Fruit fly (Drosophila melanogaster) whole organism, pupa: ENCODE results near the gene zfh1.

Source experiments
- CG10348 ChIP-seq: fragments of 200-800 bp; sonication (Bioruptor generic); IDR thresholded peaks from 2 replicates; pipeline ENCODE4 v1.3.6; 2022; ENCODE audit warnings: missing biosample characterization, missing genetic modification characterization
- CG12605 ChIP-seq: fragments of 200-800 bp; sonication (Bioruptor generic); IDR thresholded peaks from 2 replicates; pipeline ENCODE4 v1.3.6; 2022; ENCODE audit warnings: missing biosample characterization, missing genetic modification characterization
- CG13204 ChIP-seq: fragments of 200-800 bp; sonication (Bioruptor generic); optimal IDR thresholded peaks from 2 replicates; lab custom pipeline; 2018; ENCODE audit warnings: missing biosample characterization, mild to moderate bottlenecking, missing genetic modification characterization, moderate library complexity
- CG14655 ChIP-seq: fragments of 200-800 bp; sonication (Bioruptor generic); optimal IDR thresholded peaks from 3 replicates; lab custom pipeline; 2017; ENCODE audit warnings: mild to moderate bottlenecking, missing biosample characterization, missing genetic modification reagents, missing genetic modification characterization
- CG15710 ChIP-seq: fragments of 200-800 bp; sonication (Bioruptor generic); optimal IDR thresholded peaks from 2 replicates; lab custom pipeline; 2018; ENCODE audit warnings: missing biosample characterization, mild to moderate bottlenecking, missing genetic modification characterization, moderate library complexity
- CG17806 ChIP-seq: fragments of 200-800 bp; sonication (Bioruptor generic); optimal IDR thresholded peaks from 2 replicates; lab custom pipeline; 2018; ENCODE audit warnings: missing biosample characterization, mild to moderate bottlenecking, missing genetic modification characterization, moderate library complexity
- CG32121 ChIP-seq: fragments of 200-800 bp; sonication (Bioruptor generic); IDR thresholded peaks from 2 replicates; pipeline ENCODE4 v1.3.6; 2022; ENCODE audit warnings: missing biosample characterization, missing genetic modification characterization
- CG34367 ChIP-seq: fragments of 200-800 bp; sonication (Bioruptor generic); optimal IDR thresholded peaks from 2 replicates; lab custom pipeline; 2018; ENCODE audit warnings: missing biosample characterization, mild to moderate bottlenecking, missing genetic modification characterization
- CG4496 ChIP-seq: fragments of 200-800 bp; sonication (Bioruptor generic); IDR thresholded peaks from 3 replicates; pipeline ENCODE4 v1.3.6; 2022; ENCODE audit warnings: missing biosample characterization, missing genetic modification characterization
- CG8159 ChIP-seq: fragments of 200-800 bp; sonication (Bioruptor generic); optimal IDR thresholded peaks from 3 replicates; lab custom pipeline; 2018; ENCODE audit warnings: missing biosample characterization, mild to moderate bottlenecking, missing genetic modification characterization, moderate library complexity
- CG8301 ChIP-seq: fragments of 200-800 bp; sonication (Bioruptor generic); optimal IDR thresholded peaks from 2 replicates; lab custom pipeline; 2018; ENCODE audit warnings: missing biosample characterization, mild to moderate bottlenecking, missing genetic modification characterization
- CG9948 ChIP-seq: fragments of 200-800 bp; sonication (Bioruptor generic); optimal IDR thresholded peaks from 2 replicates; lab custom pipeline; 2018; ENCODE audit warnings: missing biosample characterization, mild to moderate bottlenecking, missing genetic modification characterization, moderate library complexity
- D1 ChIP-seq: fragments of 200-800 bp; sonication (Bioruptor generic); optimal IDR thresholded peaks from 2 replicates; lab custom pipeline; 2018; ENCODE audit warnings: missing biosample characterization, mild to moderate bottlenecking, missing genetic modification characterization, moderate library complexity
- EcR ChIP-seq: fragments of 200-800 bp; sonication (Bioruptor generic); optimal IDR thresholded peaks from 3 replicates; lab custom pipeline; 2019; ENCODE audit warnings: missing biosample characterization, missing genetic modification characterization, mild to moderate bottlenecking, moderate library complexity, missing genetic modification reagents
- Ets98B ChIP-seq: fragments of 200-800 bp; sonication (Bioruptor generic); IDR thresholded peaks from 2 replicates; pipeline ENCODE4 v1.3.6; 2022; ENCODE audit warnings: missing biosample characterization, missing genetic modification characterization
- Pif1A ChIP-seq: fragments of 200-800 bp; sonication (Bioruptor generic); optimal IDR thresholded peaks from 3 replicates; lab custom pipeline; 2016; ENCODE audit warnings: missing biosample characterization, missing genetic modification characterization
- Pif1B ChIP-seq: fragments of 200-800 bp; sonication (Bioruptor generic); optimal IDR thresholded peaks from 3 replicates; lab custom pipeline; 2016; ENCODE audit warnings: missing biosample characterization, missing genetic modification characterization
- Snoo ChIP-seq: fragments of 200-800 bp; sonication (Bioruptor generic); optimal IDR thresholded peaks from 3 replicates; lab custom pipeline; 2017; ENCODE audit warnings: missing biosample characterization, mild to moderate bottlenecking, missing genetic modification characterization, inconsistent platforms
- fd96Ca ChIP-seq: fragments of 200-800 bp; sonication (Bioruptor generic); IDR thresholded peaks from 3 replicates; pipeline ENCODE4 v1.3.6; 2022; ENCODE audit warnings: missing biosample characterization, missing genetic modification characterization
- gl ChIP-seq: fragments of 200-800 bp; sonication (Bioruptor generic); optimal IDR thresholded peaks from 2 replicates; lab custom pipeline; 2018; ENCODE audit warnings: missing biosample characterization, mild to moderate bottlenecking, missing genetic modification characterization
- rn ChIP-seq: fragments of 200-800 bp; sonication (Bioruptor generic); IDR thresholded peaks from 2 replicates; pipeline ENCODE4 v1.3.6; 2022; ENCODE audit warnings: missing biosample characterization, missing genetic modification characterization

The zfh1 gene

DNA sequence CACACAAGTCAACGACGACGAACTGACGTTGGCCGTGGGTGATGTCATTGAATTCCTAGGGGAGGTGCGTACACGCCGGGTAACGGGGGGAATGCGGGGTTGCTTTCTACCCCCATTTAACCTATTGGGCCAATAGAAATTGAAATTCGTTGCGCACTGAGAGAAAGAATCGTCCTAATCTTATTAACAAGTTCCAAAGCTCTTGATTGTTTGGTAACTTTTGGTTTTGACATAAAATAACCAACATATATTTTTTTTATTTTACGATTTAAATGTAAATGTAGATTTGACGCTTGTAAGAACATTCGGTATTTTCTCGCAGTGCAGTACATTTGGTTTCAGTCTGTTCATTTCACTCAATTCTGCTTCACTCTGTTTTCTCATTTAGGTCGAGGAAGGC lies 51.5 kb downstream of the zfh1 start:
- TF ChIP-seq CG15710 (tag; lab: Kevin White, UChicago), result peak; percentile 35
- peak; percentile 42 for TF ChIP-seq CG17806 (tag; lab: Kevin White, UChicago)
- TF ChIP-seq D1 (tag; lab: Kevin White, UChicago), result no peak
- peak; percentile 4 for TF ChIP-seq CG9948 (tag; lab: Kevin White, UChicago)
- TF ChIP-seq CG34367 (tag; lab: Kevin White, UChicago), result no peak
- no peak for TF ChIP-seq Ets98B (GFP tag; lab: Robert Waterston, UW)
- TF ChIP-seq CG13204, result no peak
- no peak for TF ChIP-seq CG4496 (GFP tag; lab: Robert Waterston, UW)
- peak; percentile 45 for TF ChIP-seq Pif1A (GFP tag; lab: Kevin White, UChicago)
- no peak for TF ChIP-seq CG10348
- TF ChIP-seq CG14655 (GFP tag; lab: Kevin White, UChicago), result peak; percentile 19
- peak; percentile 30 for TF ChIP-seq Snoo (tag; lab: Kevin White, UChicago)
- peak; percentile 41 for TF ChIP-seq CG8159 (tag; lab: Kevin White, UChicago)
- no peak for TF ChIP-seq rn (GFP tag; lab: Robert Waterston, UW)
- TF ChIP-seq CG12605 (GFP tag; lab: Robert Waterston, UW), result 0 out of 2 replicates have a peak, but pooled peaks have one; percentile 17
- TF ChIP-seq CG32121 (GFP tag; lab: Robert Waterston, UW), result no peak
- peak; percentile 31 for TF ChIP-seq CG8301

DNA sequence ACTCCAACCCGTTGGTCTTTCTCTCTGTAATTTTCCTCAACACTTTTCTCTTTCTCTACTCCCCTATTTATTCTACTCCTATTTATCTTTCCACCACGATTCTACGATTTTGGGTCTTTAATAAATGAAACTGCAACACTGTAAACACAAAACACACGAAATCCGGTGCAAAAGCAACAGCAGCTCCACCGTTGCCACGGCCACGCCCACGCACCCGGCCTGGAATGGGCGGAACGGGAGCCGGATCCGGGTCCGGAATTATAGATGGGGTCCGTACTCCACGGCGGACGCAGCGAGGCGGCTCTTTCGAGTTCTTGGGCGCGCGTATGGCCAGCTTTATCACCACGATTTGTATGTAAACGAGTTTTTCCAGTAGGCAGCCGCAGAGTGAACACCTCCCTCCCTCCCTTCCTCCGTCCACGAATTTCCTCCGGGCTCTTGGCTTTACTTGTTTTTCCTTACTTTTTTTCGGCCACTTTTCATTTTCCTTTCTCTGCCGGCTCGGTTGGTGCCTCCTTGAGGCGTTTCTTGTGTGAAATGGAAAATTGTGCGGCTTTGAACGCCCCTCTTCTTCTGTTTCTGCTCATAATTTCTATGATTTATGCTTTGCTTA lies 55.1 kb downstream of the zfh1 start:
- TF ChIP-seq Pif1B (GFP tag; lab: Kevin White, UChicago) (no peak), fd96Ca (GFP tag; lab: Robert Waterston, UW) (0 out of 3 replicates have a peak, but pooled peaks have one; percentile 38), CG4496 (GFP tag; lab: Robert Waterston, UW) (peak; percentile 53)

DNA sequence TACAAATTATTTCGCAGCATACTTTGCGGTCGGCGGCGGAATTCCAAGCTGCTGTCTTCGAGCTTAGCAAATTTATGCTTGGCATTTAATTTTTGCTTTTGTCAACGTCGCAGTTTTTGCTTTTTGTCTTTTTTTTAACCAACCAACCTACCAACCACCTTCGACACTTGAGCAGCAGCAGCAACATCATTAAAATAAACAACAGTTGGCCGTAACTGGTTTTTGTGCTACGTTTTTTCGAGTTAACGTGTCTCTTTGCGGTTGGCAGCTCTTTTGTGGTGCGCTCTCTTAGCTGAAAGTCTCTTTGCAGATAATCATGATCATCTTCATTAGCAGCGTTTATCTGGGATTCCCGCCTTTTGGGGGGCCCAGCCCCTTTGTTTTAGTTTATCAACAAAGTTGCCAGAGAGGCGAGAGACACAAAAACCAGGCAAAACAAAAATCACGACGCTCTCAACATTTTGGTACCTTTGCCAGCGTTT lies 56.3 kb downstream of the zfh1 start:
- peak; percentile 41 for TF ChIP-seq CG17806 (tag; lab: Kevin White, UChicago)
- no peak for TF ChIP-seq CG4496 (GFP tag; lab: Robert Waterston, UW)
- no peak for TF ChIP-seq D1 (tag; lab: Kevin White, UChicago)
- TF ChIP-seq gl (tag; lab: Kevin White, UChicago), result peak; percentile 78
- peak; percentile 32 for TF ChIP-seq Pif1B (GFP tag; lab: Kevin White, UChicago)
- TF ChIP-seq CG14655 (GFP tag; lab: Kevin White, UChicago), result no peak
- TF ChIP-seq CG15710 (tag; lab: Kevin White, UChicago), result peak; percentile 11
- peak; percentile 72 for TF ChIP-seq EcR (GFP tag; lab: Kevin White, UChicago)
- peak; percentile 74 for TF ChIP-seq CG13204
- no peak for TF ChIP-seq rn (GFP tag; lab: Robert Waterston, UW)
- TF ChIP-seq CG9948 (tag; lab: Kevin White, UChicago), result no peak
- TF ChIP-seq fd96Ca (GFP tag; lab: Robert Waterston, UW), result no peak
- no peak for TF ChIP-seq CG32121 (GFP tag; lab: Robert Waterston, UW)
- no peak for TF ChIP-seq CG8301
- TF ChIP-seq Snoo (tag; lab: Kevin White, UChicago), result no peak
- TF ChIP-seq Pif1A (GFP tag; lab: Kevin White, UChicago), result peak; percentile 60
- peak; percentile 18 for TF ChIP-seq CG8159 (tag; lab: Kevin White, UChicago)
- peak; percentile 57 for TF ChIP-seq CG34367 (tag; lab: Kevin White, UChicago)
- TF ChIP-seq CG10348, result no peak
- TF ChIP-seq CG12605 (GFP tag; lab: Robert Waterston, UW), result peak; percentile 52
- peak; percentile 15; the same call in 1 of the 2 replicates for TF ChIP-seq Ets98B (GFP tag; lab: Robert Waterston, UW)

DNA sequence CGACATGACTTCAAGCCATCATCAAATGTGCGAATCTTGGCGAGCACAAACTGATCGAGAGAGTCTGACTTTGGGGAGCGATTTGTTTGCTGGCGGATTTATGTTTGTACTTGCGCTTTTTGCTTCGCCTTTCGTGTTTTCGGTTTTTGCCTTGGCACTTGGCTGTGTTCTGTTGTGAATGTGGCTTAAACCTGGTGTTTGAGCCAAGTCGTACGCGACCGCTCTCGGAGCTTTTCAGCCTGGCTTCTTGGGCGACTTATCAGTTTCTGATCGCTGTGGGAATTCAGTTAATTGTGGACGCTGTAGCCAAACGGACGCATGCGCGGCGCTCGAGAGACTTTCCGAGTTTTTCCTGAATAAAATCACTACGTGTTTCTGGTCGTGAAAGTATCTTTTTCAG lies 61.8 kb downstream of the zfh1 start, which contains the start of gene CG15544:
CG15544 (plus strand) TSS at position 276 of the 400 bp plus-strand sequence.
- TF ChIP-seq CG13204 (no peak), CG14655 (GFP tag; lab: Kevin White, UChicago) (no peak), Ets98B (GFP tag; lab: Robert Waterston, UW) (peak; percentile 19; the same call in 1 of the 2 replicates), Pif1A (GFP tag; lab: Kevin White, UChicago) (no peak), CG8301 (no peak), Snoo (tag; lab: Kevin White, UChicago) (no peak), CG4496 (GFP tag; lab: Robert Waterston, UW) (peak; percentile 62; the same call in 2 of the 3 replicates)

DNA sequence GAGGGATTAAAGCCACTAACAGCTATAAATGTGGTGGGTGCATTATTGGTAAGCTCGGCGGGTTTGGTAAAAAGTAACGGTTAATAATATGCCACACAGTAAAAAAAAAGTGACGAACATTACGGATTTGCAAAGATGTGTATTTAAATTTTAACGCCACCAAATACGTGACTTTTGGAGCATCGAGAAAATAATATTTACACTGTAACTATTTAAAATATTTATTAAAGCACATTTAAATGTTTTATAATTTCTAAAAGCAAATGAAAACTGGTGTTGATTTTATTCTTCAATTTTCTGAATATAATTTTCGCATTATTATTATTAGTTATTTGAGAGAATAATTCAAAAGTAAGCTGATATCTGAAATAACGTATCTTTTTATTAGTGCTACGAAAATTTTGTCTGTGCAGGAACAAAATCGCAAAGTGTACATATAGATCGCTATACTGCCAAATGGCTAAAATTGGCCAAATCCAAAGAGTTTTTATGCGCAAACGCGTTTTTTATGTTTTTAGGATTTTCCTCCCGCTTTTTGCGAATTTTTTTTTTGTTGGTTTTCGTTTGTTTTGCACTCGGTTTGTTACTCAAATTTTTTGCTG lies 62.8 kb downstream of the zfh1 start:
- TF ChIP-seq Ets98B (GFP tag; lab: Robert Waterston, UW) (peak; percentile 44; the same call in 1 of the 2 replicates), CG14655 (GFP tag; lab: Kevin White, UChicago) (no peak), Snoo (tag; lab: Kevin White, UChicago) (peak; percentile 7), CG34367 (tag; lab: Kevin White, UChicago) (no peak), CG15710 (tag; lab: Kevin White, UChicago) (peak; percentile 1), CG32121 (GFP tag; lab: Robert Waterston, UW) (0 out of 2 replicates have a peak, but pooled peaks have one; percentile 34), CG4496 (GFP tag; lab: Robert Waterston, UW) (no peak)
